Fruit fly (Drosophila melanogaster) whole organism, pupa: Measurements from ENCODE around the gene CG13113.

Experiments
- CG14655 ChIP-seq: fragments of 200-800 bp; sonication (Bioruptor generic); optimal IDR thresholded peaks from 3 replicates; lab custom pipeline; 2017; ENCODE audit warnings: mild to moderate bottlenecking, missing biosample characterization, missing genetic modification reagents, missing genetic modification characterization
- CG17806 ChIP-seq: fragments of 200-800 bp; sonication (Bioruptor generic); optimal IDR thresholded peaks from 2 replicates; lab custom pipeline; 2018; ENCODE audit warnings: missing biosample characterization, mild to moderate bottlenecking, missing genetic modification characterization, moderate library complexity
- CG32121 ChIP-seq: fragments of 200-800 bp; sonication (Bioruptor generic); IDR thresholded peaks from 2 replicates; pipeline ENCODE4 v1.3.6; 2022; ENCODE audit warnings: missing biosample characterization, missing genetic modification characterization
- CG4496 ChIP-seq: fragments of 200-800 bp; sonication (Bioruptor generic); IDR thresholded peaks from 3 replicates; pipeline ENCODE4 v1.3.6; 2022; ENCODE audit warnings: missing biosample characterization, missing genetic modification characterization
- CG8301 ChIP-seq: fragments of 200-800 bp; sonication (Bioruptor generic); optimal IDR thresholded peaks from 2 replicates; lab custom pipeline; 2018; ENCODE audit warnings: missing biosample characterization, mild to moderate bottlenecking, missing genetic modification characterization
- EcR ChIP-seq: fragments of 200-800 bp; sonication (Bioruptor generic); optimal IDR thresholded peaks from 3 replicates; lab custom pipeline; 2019; ENCODE audit warnings: missing biosample characterization, missing genetic modification characterization, mild to moderate bottlenecking, moderate library complexity, missing genetic modification reagents
- Ets98B ChIP-seq: fragments of 200-800 bp; sonication (Bioruptor generic); IDR thresholded peaks from 2 replicates; pipeline ENCODE4 v1.3.6; 2022; ENCODE audit warnings: missing biosample characterization, missing genetic modification characterization
- Pif1A ChIP-seq: fragments of 200-800 bp; sonication (Bioruptor generic); optimal IDR thresholded peaks from 3 replicates; lab custom pipeline; 2016; ENCODE audit warnings: missing biosample characterization, missing genetic modification characterization
- Pif1B ChIP-seq: fragments of 200-800 bp; sonication (Bioruptor generic); optimal IDR thresholded peaks from 3 replicates; lab custom pipeline; 2016; ENCODE audit warnings: missing biosample characterization, missing genetic modification characterization
- Snoo ChIP-seq: fragments of 200-800 bp; sonication (Bioruptor generic); optimal IDR thresholded peaks from 3 replicates; lab custom pipeline; 2017; ENCODE audit warnings: missing biosample characterization, mild to moderate bottlenecking, missing genetic modification characterization, inconsistent platforms
- gl ChIP-seq: fragments of 200-800 bp; sonication (Bioruptor generic); optimal IDR thresholded peaks from 2 replicates; lab custom pipeline; 2018; ENCODE audit warnings: missing biosample characterization, mild to moderate bottlenecking, missing genetic modification characterization
- rn ChIP-seq: fragments of 200-800 bp; sonication (Bioruptor generic); IDR thresholded peaks from 2 replicates; pipeline ENCODE4 v1.3.6; 2022; ENCODE audit warnings: missing biosample characterization, missing genetic modification characterization

- TF ChIP-seq gl (tag; lab: Kevin White, UChicago) (no peak), rn (no peak), CG8301 (tag; lab: Kevin White, UChicago) (no peak), Pif1A (GFP tag; lab: Kevin White, UChicago) (no peak), Pif1B (GFP tag; lab: Kevin White, UChicago) (no peak), CG17806 (tag; lab: Kevin White, UChicago) (no peak), CG14655 (GFP tag; lab: Kevin White, UChicago) (no peak), Snoo (tag; lab: Kevin White, UChicago) (no peak), EcR (GFP tag; lab: Kevin White, UChicago) (no peak), Ets98B (GFP tag; lab: Robert Waterston, UW) (no peak), CG4496 (GFP tag; lab: Robert Waterston, UW) (no peak), CG32121 (GFP tag; lab: Robert Waterston, UW) (no peak)
These were observed 35.6 kb downstream of the CG13113 start, which contains the start of gene CG31709 for dm6 chr2L:9579538-9579937.
